Fruit fly (Drosophila melanogaster) whole organism, adult: ENCODE measurements around the gene CG32679.
A peak's percentile ranks its signal among the peaks of the same experiment; 100 is the strongest.

Experiments
- CG11617 ChIP-seq: fragments of 200-800 bp; sonication (Bioruptor generic); optimal IDR thresholded peaks from 2 replicates; lab custom pipeline; 2017; ENCODE audit warnings: mild to moderate bottlenecking, missing biosample characterization, missing genetic modification reagents, missing genetic modification characterization
- CG12768 ChIP-seq: fragments of 200-800 bp; sonication (Bioruptor generic); optimal IDR thresholded peaks from 2 replicates; lab custom pipeline; 2017; ENCODE audit warnings: missing biosample characterization, missing genetic modification characterization, mild to moderate bottlenecking, moderate library complexity, missing genetic modification reagents
- CG14711 ChIP-seq: fragments of 200-800 bp; sonication (Bioruptor generic); optimal IDR thresholded peaks from 2 replicates; lab custom pipeline; 2018; ENCODE audit warnings: missing biosample characterization, mild to moderate bottlenecking, missing genetic modification characterization, moderate library complexity
- CG1620 ChIP-seq: fragments of 200-800 bp; sonication (Bioruptor generic); optimal IDR thresholded peaks from 2 replicates; lab custom pipeline; 2016; ENCODE audit warnings: missing biosample characterization, missing genetic modification characterization
- CG33017 ChIP-seq: fragments of 200-800 bp; sonication (Bioruptor generic); optimal IDR thresholded peaks from 2 replicates; lab custom pipeline; 2018; ENCODE audit warnings: missing biosample characterization, mild to moderate bottlenecking, missing genetic modification characterization, moderate library complexity
- CG5204 ChIP-seq: fragments of 200-800 bp; sonication (Bioruptor generic); optimal IDR thresholded peaks from 2 replicates; lab custom pipeline; 2016; ENCODE audit warnings: missing biosample characterization, missing genetic modification characterization
- CG7045 ChIP-seq: fragments of 200-800 bp; sonication (Bioruptor generic); optimal IDR thresholded peaks from 2 replicates; lab custom pipeline; 2017; ENCODE audit warnings: missing biosample characterization, mild to moderate bottlenecking, missing genetic modification characterization
- CG7101 ChIP-seq: fragments of 200-800 bp; sonication (Bioruptor generic); optimal IDR thresholded peaks from 2 replicates; lab custom pipeline; 2018; ENCODE audit warnings: missing biosample characterization, mild to moderate bottlenecking, missing genetic modification characterization, moderate library complexity
- Clk ChIP-seq: fragments of 200-800 bp; sonication (Bioruptor generic); optimal IDR thresholded peaks from 2 replicates; lab custom pipeline; 2017; ENCODE audit warnings: missing biosample characterization, missing genetic modification characterization
- Crg-1 ChIP-seq: fragments of 200-800 bp; sonication (Bioruptor generic); optimal IDR thresholded peaks from 2 replicates; lab custom pipeline; 2016; ENCODE audit warnings: missing biosample characterization, missing genetic modification characterization
- Hr96 ChIP-seq: fragments of 200-800 bp; sonication (Bioruptor generic); optimal IDR thresholded peaks from 2 replicates; lab custom pipeline; 2016; ENCODE audit warnings: missing biosample characterization, missing genetic modification characterization
- Mnt ChIP-seq: fragments of 200-800 bp; sonication (Bioruptor generic); optimal IDR thresholded peaks from 2 replicates; lab custom pipeline; 2016; ENCODE audit warnings: missing biosample characterization, mild to moderate bottlenecking, missing genetic modification characterization
- bab1 ChIP-seq: fragments of 200-800 bp; sonication (Bioruptor generic); optimal IDR thresholded peaks from 3 replicates; lab custom pipeline; 2019; ENCODE audit warnings: missing biosample characterization, mild to moderate bottlenecking, missing genetic modification characterization, moderate library complexity
- cic ChIP-seq: fragments of 200-800 bp; sonication (Bioruptor generic); optimal IDR thresholded peaks from 2 replicates; lab custom pipeline; 2017; ENCODE audit warnings: missing biosample characterization, mild to moderate bottlenecking, missing genetic modification characterization, moderate library complexity
- cnc ChIP-seq, 2 experiments: fragments of >200 bp; optimal IDR thresholded peaks; 2 replicates each; lab custom pipeline; 2017
- kay ChIP-seq: fragments of 200-800 bp; sonication (Bioruptor generic); peaks from one replicate; lab custom pipeline; 2016; ENCODE audit warnings: missing biosample characterization, missing genetic modification characterization, borderline replicate concordance
- ovo ChIP-seq: fragments of 200-800 bp; sonication (Bioruptor generic); optimal IDR thresholded peaks from 2 replicates; lab custom pipeline; 2016; ENCODE audit warnings: missing biosample characterization, missing genetic modification characterization
- pad ChIP-seq: fragments of 200-800 bp; sonication (Bioruptor generic); optimal IDR thresholded peaks from 3 replicates; lab custom pipeline; 2017; ENCODE audit warnings: missing biosample characterization, missing genetic modification characterization, mild to moderate bottlenecking, moderate library complexity, missing genetic modification reagents
- tj ChIP-seq: fragments of 200-800 bp; sonication (Bioruptor generic); optimal IDR thresholded peaks from 3 replicates; lab custom pipeline; 2017; ENCODE audit warnings: missing biosample characterization, mild to moderate bottlenecking, missing genetic modification characterization, moderate library complexity
- toe ChIP-seq: fragments of 200-800 bp; sonication (Bioruptor generic); optimal IDR thresholded peaks from 2 replicates; lab custom pipeline; 2016; ENCODE audit warnings: missing biosample characterization, missing genetic modification characterization

CG32679 gene

DNA sequence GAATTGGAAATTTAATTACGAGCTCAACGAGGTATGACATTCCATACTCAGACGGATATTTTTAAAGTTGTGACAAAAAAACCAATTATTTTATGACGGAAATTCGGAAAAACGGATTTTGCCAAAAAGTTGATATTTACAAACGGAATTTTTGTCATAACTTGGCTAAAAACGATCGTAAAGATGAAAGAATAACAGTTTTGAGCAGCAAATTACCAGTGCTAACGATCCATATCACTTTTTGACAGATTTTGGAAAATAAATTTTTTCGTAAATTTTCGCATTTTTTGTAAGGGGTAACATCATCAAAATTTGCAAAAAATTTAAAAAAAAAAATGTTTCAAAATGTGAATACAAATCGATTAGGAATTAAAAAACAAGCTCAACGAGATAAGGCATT is 26.8 kb downstream of the CG32679 start:
- TF ChIP-seq tj (GFP tag; lab: Kevin White, UChicago) (no peak), ovo (GFP tag; lab: Kevin White, UChicago) (no peak), Mnt (GFP tag; lab: Kevin White, UChicago) (no peak), kay (no peak), CG5204 (GFP tag; lab: Kevin White, UChicago) (no peak), CG7101 (tag; lab: Kevin White, UChicago) (no peak), Hr96 (GFP tag; lab: Kevin White, UChicago) (no peak), cnc (optimal IDR thresholded peaks at IDR 0.05; lab: Kevin White, UChicago) (no peak), pad (no peak), toe (no peak), CG1620 (no peak), Crg-1 (no peak), CG11617 (GFP tag; lab: Kevin White, UChicago) (no peak), Clk (GFP tag; lab: Kevin White, UChicago) (no peak), CG7045 (GFP tag; lab: Kevin White, UChicago) (no peak), bab1 (no peak), CG12768 (no peak)

DNA sequence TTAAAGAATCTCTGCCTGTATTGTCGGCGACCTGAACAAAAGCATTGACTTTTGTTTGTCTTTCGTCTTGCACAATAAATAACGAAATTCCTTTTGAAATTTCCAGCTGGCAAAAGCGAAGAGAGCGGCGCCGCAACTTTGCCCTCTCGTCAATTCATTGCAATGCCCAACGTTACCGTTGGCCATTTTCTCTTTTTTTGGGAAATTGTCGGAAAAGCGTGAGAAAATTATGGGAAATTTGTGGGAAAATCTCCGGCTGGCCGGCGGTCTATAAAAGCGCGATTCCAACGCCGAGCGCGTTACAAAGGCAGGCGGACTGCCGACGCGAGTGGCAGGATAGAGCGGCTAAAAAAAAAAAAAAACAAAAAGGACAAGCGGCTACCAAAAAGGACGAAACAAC is 33.9 kb downstream of the CG32679 start, which contains the start of gene CG43740:
TSS of gene CG43740 (plus strand) at position 301 of the 400 bp plus-strand sequence.
- TF ChIP-seq CG5204 (GFP tag; lab: Kevin White, UChicago) (no peak), cnc (optimal IDR thresholded peaks at IDR 0.05; lab: Kevin White, UChicago) (no peak), CG7045 (GFP tag; lab: Kevin White, UChicago) (no peak), Mnt (GFP tag; lab: Kevin White, UChicago) (no peak), tj (GFP tag; lab: Kevin White, UChicago) (no peak), CG11617 (GFP tag; lab: Kevin White, UChicago) (no peak), pad (no peak), CG7101 (tag; lab: Kevin White, UChicago) (no peak)

DNA sequence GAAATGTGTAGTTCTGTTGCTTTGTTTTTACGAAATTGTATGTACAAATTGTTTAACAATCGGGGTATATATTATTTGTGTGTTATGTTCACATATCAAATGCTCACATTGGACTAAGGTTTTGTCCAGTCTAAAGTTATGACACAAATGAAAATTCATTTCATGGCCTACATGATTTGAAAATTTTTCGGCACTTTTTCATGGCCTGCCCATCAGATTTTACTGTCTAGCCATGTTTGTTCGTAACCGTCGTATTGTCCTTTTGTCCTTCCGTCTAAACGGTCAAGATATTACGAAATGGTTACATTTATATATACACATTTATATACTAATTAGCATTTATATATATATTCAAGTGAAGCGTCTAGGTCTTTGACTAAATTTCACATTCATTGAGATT is 35.6 kb downstream of the CG32679 start, which contains the start of gene CG15306:
TSS of gene CG15306 (minus strand) at position 101 of the 400 bp plus-strand sequence.
- TF ChIP-seq CG7101 (tag; lab: Kevin White, UChicago) (no peak), CG1620 (no peak), Clk (GFP tag; lab: Kevin White, UChicago) (no peak), ovo (GFP tag; lab: Kevin White, UChicago) (no peak)

DNA sequence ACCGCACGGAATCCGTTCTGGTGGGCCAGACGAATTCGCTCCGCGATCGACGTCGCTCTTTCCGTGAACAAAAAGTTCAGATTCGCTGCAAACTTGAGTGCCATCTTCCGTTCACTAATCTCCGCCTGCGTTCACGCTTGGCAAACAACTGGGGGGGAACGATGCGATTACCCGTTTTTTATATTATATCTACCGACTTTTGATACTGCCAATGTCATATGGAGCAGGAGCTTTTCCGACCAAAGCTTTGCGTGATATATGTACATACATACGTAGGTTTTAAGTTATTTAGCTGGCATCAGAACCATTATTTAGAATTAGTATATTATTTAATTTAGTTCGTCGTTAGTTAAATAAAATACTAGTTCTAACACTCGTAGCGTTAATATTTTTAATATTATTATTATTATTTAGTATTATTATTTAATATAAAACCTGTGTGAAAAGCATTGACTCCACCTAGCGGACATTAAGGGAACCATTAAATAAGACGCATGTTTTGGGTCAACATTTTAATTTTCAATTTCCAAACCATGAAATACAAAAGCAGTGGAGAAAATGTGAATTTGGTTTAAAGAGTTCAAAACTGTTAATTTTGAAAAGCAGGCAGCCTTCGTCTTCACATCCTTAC is 37.5 kb downstream of the CG32679 start, which contains the start of gene Gip:
TSS of gene Gip (minus strand) at position 214 of the 631 bp plus-strand sequence.
- TF ChIP-seq CG12768 (peak; percentile 61), cnc (optimal IDR thresholded peaks at IDR 0.05; lab: Kevin White, UChicago) (no peak), Clk (GFP tag; lab: Kevin White, UChicago) (no peak), bab1 (peak; percentile 85), CG7101 (tag; lab: Kevin White, UChicago) (peak; percentile 71), Mnt (GFP tag; lab: Kevin White, UChicago) (peak; percentile 83), CG14711 (tag; lab: Kevin White, UChicago) (peak; percentile 55), kay (peak; percentile 81), pad (peak; percentile 89), CG11617 (GFP tag; lab: Kevin White, UChicago) (peak; percentile 62), CG7045 (GFP tag; lab: Kevin White, UChicago) (no peak), CG5204 (GFP tag; lab: Kevin White, UChicago) (no peak), toe (no peak), CG1620 (peak; percentile 10), Hr96 (GFP tag; lab: Kevin White, UChicago) (no peak), CG33017 (tag; lab: Kevin White, UChicago) (peak; percentile 49), cic (GFP tag; lab: Kevin White, UChicago) (peak; percentile 50), tj (GFP tag; lab: Kevin White, UChicago) (peak; percentile 61), ovo (GFP tag; lab: Kevin White, UChicago) (peak; percentile 71), Crg-1 (peak; percentile 38)

DNA sequence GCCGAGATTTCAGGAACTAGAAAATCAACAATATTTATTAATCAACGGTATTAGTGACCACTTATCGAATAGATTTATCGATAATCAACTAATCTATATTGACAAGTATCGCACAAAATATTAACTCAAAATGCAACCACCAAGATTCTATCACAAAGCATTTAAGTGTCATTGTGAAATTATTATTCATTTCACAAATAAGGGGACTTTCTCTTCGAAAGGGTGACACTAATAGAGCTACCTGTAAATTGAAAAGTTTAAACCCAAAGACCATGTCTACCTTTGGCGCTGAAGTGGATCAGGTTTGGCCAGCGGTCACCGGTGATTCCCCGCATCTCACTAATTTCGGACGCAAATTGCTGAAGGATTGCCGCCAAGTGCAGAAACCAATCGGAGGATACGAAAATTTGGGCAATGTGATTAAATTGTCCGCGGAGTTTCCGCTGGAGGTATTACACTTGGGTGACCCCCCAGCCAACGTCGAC is 40.9 kb downstream of the CG32679 start, which contains the start of gene CG2909:
TSS of gene CG2909 (plus strand) at position 119 of the 485 bp plus-strand sequence.
- TF ChIP-seq kay (peak; percentile 61), toe (no peak)

DNA sequence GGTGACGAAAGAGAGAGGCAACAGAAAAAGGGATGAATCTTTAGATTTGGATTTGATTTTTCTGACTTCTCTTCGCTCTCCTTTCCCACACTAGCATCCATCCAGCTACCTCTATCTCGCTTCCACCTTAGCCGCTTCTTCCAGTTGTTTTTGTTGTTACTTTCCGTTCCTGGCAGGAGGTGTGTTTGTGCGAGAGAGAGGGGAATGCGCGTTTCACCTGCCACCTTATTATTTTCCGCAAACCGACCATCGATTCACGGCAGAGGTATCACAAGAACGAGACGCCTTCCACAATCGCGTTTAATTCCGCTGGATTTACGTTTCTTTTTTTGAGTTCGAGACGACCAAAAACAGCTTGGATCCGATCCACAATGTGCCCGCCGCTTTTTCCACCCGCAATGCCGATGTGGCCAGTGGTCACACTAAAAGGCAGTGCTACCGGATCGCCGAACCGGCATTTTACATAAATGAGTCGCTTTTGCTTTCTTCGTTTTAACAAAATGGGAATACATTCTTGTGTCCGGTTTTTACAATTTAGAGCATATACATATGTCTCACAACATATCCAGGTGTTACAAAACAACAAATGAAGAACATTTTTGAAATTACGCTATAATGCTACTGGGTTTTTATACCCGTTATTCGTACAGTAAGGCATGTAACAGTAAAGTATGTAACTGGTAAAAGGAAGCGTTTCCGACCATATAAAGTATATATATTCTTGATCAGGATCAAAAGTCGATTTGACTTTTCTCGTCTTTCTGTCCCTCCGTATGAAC is 41.5 kb downstream of the CG32679 start, which contains the start of gene alpha-Man-Ia:
TSS of gene alpha-Man-Ia (minus strand) at position 392 of the 779 bp plus-strand sequence.
- peak; percentile 48 for TF ChIP-seq CG1620
- no peak for TF ChIP-seq CG7045 (GFP tag; lab: Kevin White, UChicago)
- TF ChIP-seq ovo (GFP tag; lab: Kevin White, UChicago): no peak
- TF ChIP-seq Crg-1: peak; percentile 42
- TF ChIP-seq toe: peak; percentile 8
- TF ChIP-seq bab1: peak; percentile 39
- TF ChIP-seq Hr96 (GFP tag; lab: Kevin White, UChicago): no peak
- no peak for TF ChIP-seq CG7101 (tag; lab: Kevin White, UChicago)
- peak; percentile 46 for TF ChIP-seq Mnt (GFP tag; lab: Kevin White, UChicago)
- no peak for TF ChIP-seq CG11617 (GFP tag; lab: Kevin White, UChicago)
- TF ChIP-seq CG5204 (GFP tag; lab: Kevin White, UChicago): peak; percentile 39
- no peak for TF ChIP-seq CG12768
- TF ChIP-seq pad: peak; percentile 4
- TF ChIP-seq tj (GFP tag; lab: Kevin White, UChicago): no peak
- TF ChIP-seq cic (GFP tag; lab: Kevin White, UChicago): no peak
- no peak for TF ChIP-seq Clk (GFP tag; lab: Kevin White, UChicago)
- TF ChIP-seq kay: no peak
- no peak for TF ChIP-seq cnc (optimal IDR thresholded peaks at IDR 0.05; lab: Kevin White, UChicago)
- no peak for TF ChIP-seq CG14711 (tag; lab: Kevin White, UChicago)
- no peak for TF ChIP-seq CG33017 (tag; lab: Kevin White, UChicago)
